Worm (Caenorhabditis elegans) whole organism, L4/young adult: ENCODE results near the gene C26B2.8.

Experiments
- W03F9.2 ChIP-seq: fragments of 150-350 bp; optimal IDR thresholded peaks from 2 replicates; lab custom pipeline; 2014; ENCODE audit warnings: missing biosample characterization, missing genetic modification characterization
- him-1 ChIP-seq: sonication (generic microtip); optimal IDR thresholded peaks from 2 replicates; lab custom pipeline; 2016; ENCODE audit warnings: missing genotype, missing genetic modification reagents, missing genetic modification characterization, missing compliant biosample characterization

DNA sequence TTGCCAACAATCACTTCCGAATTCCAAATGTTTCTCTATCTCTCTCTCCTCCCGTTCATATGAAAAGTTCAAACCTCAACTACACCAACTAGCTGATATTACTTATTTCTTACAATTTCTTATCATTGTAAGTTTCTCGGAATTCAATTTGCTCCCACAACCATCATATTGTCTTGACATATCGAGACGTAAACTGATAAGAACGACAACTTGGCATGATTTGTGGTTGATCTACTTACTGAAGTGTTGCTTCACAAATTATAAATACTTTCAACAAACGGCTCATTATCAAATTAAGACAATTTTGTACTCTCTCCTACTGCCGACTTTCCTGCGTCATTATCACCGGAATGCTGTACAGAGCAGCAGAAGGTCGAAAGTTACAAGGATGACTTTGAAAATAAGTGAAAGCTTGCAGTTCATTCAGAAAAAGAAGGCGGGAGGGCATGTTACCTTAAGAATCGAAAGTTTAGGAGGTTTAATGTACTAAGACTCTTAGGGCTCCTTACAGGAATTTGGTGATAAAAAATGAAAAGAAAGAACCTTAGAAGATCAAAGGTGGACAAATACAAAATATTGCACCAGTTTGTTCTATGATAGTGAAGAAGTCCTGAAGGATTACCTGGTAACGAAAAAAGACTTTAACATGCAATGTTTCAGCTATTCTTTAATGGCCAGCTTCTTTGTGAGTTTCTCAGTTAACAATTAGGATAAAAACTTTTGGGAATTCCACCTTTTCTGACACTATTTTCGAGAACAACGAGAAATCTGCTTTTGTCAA, 18.4 kb downstream of the C26B2.8 start:
- no peak for TF ChIP-seq him-1 (tag; lab: Kevin White, UChicago)
- no peak for TF ChIP-seq W03F9.2
